Worm (Caenorhabditis elegans): ENCODE results near the gene F13H8.8.

DNA sequence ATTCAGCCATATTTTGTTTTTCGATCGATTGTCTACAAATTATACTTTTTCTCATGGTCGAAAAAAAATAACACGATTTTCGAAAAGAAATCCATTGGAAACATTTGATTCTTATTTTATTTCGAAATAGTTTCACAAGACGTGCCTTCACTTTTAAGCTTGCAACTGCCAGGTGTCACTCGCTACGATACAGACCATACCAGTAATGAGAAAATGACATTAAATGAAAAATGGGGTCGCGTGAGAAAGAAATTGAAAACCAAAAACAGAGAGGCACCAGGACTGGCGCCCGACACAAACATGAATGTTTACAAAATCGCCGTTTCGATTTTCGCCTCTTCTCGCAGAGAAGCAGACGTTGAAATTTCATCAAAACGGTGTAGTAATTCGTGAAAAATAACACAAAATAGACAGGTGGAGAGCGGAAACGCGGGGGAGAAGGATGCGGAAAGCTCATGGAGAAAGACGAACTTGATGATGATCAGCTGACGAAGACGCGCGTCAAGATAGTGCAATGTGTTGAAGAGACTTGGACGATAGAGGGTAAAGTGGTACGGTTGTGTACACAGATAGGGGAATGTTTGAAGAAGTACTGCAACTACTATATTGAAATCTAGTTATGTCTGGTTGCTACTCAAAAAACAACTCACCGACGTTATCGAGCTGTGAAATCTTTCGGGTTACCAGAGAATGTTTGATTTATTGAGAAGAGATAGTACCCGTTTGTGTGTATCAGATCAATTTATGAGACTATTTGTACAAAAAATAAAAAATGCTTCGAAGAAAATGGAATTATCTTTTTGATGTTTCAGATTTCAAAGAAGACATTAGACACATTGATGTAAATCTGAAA is 31.6 kb downstream of the F13H8.8 start:
- TF ChIP-seq flt-1 (GFP tag; IDR thresholded peaks at IDR 0.05) = no peak
- no peak for TF ChIP-seq ztf-23 (GFP tag; IDR thresholded peaks at IDR 0.05)
- TF ChIP-seq ztf-29 (GFP tag; IDR thresholded peaks at IDR 0.05) = no peak
- TF ChIP-seq ref-1 (GFP tag; conservative IDR thresholded peaks at IDR 0.05) = no peak
- no peak for TF ChIP-seq klf-2 (GFP tag; conservative IDR thresholded peaks at IDR 0.05)
- no peak for TF ChIP-seq T22C8.4 (GFP tag; IDR thresholded peaks at IDR 0.05)
- no peak for TF ChIP-seq med-1 (GFP tag; optimal IDR thresholded peaks at IDR 0.05; ENCODE audit: insufficient read depth)
- no peak for TF ChIP-seq cog-1 (tag; optimal IDR thresholded peaks at IDR 0.05)
- no peak for TF ChIP-seq tab-1 (GFP tag; IDR thresholded peaks at IDR 0.05)
